Fruit fly (Drosophila melanogaster): ENCODE measurements around the gene Dus4.

Gene Dus4

dm6 chr2L:19021278-19022220 is 41.5 kb upstream of the Dus4 start (continued):
- TF ChIP-seq repo (GFP tag; optimal IDR thresholded peaks at IDR 0.05) (no peak), dmrt11E (tag; optimal IDR thresholded peaks at IDR 0.05) (peak; percentile 55), CG2202 (tag; optimal IDR thresholded peaks at IDR 0.05) (peak; percentile 66), CG9797 (GFP tag; optimal IDR thresholded peaks at IDR 0.05) (no peak), maf-S (GFP tag; optimal IDR thresholded peaks at IDR 0.05) (no peak), CG32767 (GFP tag; IDR thresholded peaks at IDR 0.05) (peak; percentile 74; the same call in 1 of the 2 replicates), CG1602 (GFP tag; optimal IDR thresholded peaks at IDR 0.05) (peak; percentile 68), Doc3 (GFP tag; IDR thresholded peaks at IDR 0.05; ENCODE audit: partially characterized antibody) (no peak), gem (tag; optimal IDR thresholded peaks at IDR 0.05) (peak; percentile 90), Hr3 (GFP tag; optimal IDR thresholded peaks at IDR 0.05) (peak; percentile 68), NfI (GFP tag; optimal IDR thresholded peaks at IDR 0.05) (peak; percentile 83), CG18011 (GFP tag; optimal IDR thresholded peaks at IDR 0.05) (peak; percentile 50), lilli (GFP tag; optimal IDR thresholded peaks at IDR 0.05) (peak; percentile 72), Rx (GFP tag; IDR thresholded peaks at IDR 0.05) (no peak), gro (GFP tag; optimal IDR thresholded peaks at IDR 0.05) (no peak), Med (GFP tag) (peak; percentile 73), CG31388 (GFP tag; optimal IDR thresholded peaks at IDR 0.05) (no peak), slp2 (GFP tag; optimal IDR thresholded peaks at IDR 0.05) (peak; percentile 30), hth (optimal IDR thresholded peaks at IDR 0.05) (no peak), zen (tag; optimal IDR thresholded peaks at IDR 0.05) (peak; percentile 4), Sox102F (GFP tag; optimal IDR thresholded peaks at IDR 0.05) (peak; percentile 84), CkIIα-i1 (GFP tag; IDR thresholded peaks at IDR 0.05) (no peak), seq (GFP tag; IDR thresholded peaks at IDR 0.05) (peak; percentile 77), Dad (GFP tag; optimal IDR thresholded peaks at IDR 0.05) (no peak), onecut (GFP tag; IDR thresholded peaks at IDR 0.05) (peak; percentile 55), CG2120 (GFP tag; optimal IDR thresholded peaks at IDR 0.05) (peak; percentile 76), toy (GFP tag; IDR thresholded peaks at IDR 0.05) (no peak), CG13624 (GFP tag; optimal IDR thresholded peaks at IDR 0.05) (peak; percentile 4), CG9932 (GFP tag; IDR thresholded peaks at IDR 0.05) (peak; percentile 62), fru (optimal IDR thresholded peaks at IDR 0.05) (no peak), HHEX (GFP tag; optimal IDR thresholded peaks at IDR 0.05) (peak; percentile 71), CG17802 (tag; optimal IDR thresholded peaks at IDR 0.05) (peak; percentile 16), CG8089 (GFP tag; optimal IDR thresholded peaks at IDR 0.05) (peak; percentile 13), CG30020 (tag; optimal IDR thresholded peaks at IDR 0.05) (peak; percentile 45), Bdp1 (GFP tag; optimal IDR thresholded peaks at IDR 0.05) (peak; percentile 35), CG14965 (GFP tag; optimal IDR thresholded peaks at IDR 0.05; ENCODE audit: borderline replicate concordance) (no peak), Asciz (GFP tag; optimal IDR thresholded peaks at IDR 0.05) (peak; percentile 72), CG8290 (GFP tag; optimal IDR thresholded peaks at IDR 0.05) (peak; percentile 25), CG8290 (tag; optimal IDR thresholded peaks at IDR 0.05) (no peak), Stat92E (GFP tag; optimal IDR thresholded peaks at IDR 0.05) (peak in 1 of 3 experiments; percentile 19), CG4730 (GFP tag; IDR thresholded peaks at IDR 0.05) (0 out of 2 replicates have a peak, but pooled peaks have one; percentile 6), Spps (tag; optimal IDR thresholded peaks at IDR 0.05) (peak; percentile 49), Abd-B (GFP tag; optimal IDR thresholded peaks at IDR 0.05) (peak; percentile 64), CG18262 (tag; optimal IDR thresholded peaks at IDR 0.05) (peak; percentile 82), stwl (tag; optimal IDR thresholded peaks at IDR 0.05) (no peak), fu2 (GFP tag; optimal IDR thresholded peaks at IDR 0.05) (peak; percentile 4), CG1233 (GFP tag; optimal IDR thresholded peaks at IDR 0.05) (peak; percentile 65), hkb (optimal IDR thresholded peaks at IDR 0.05) (no peak), hkb (GFP tag; IDR thresholded peaks at IDR 0.05) (peak; percentile 70), trh (GFP tag; optimal IDR thresholded peaks at IDR 0.05) (no peak)

All from whole organism, embryonic.